Fruit fly (Drosophila melanogaster) whole organism, prepupa: ENCODE data around the gene Nf-YA.

Experiments used
- CG10631 ChIP-seq: fragments of 200-800 bp; sonication (Bioruptor generic); optimal IDR thresholded peaks from 2 replicates; lab custom pipeline; 2016; ENCODE audit warnings: missing biosample characterization, missing genetic modification characterization
- CG10669 ChIP-seq: fragments of 200-800 bp; sonication (Bioruptor generic); optimal IDR thresholded peaks from 3 replicates; lab custom pipeline; 2018; ENCODE audit warnings: missing biosample characterization, mild to moderate bottlenecking, missing genetic modification characterization, moderate library complexity
- CG11294 ChIP-seq: fragments of 200-800 bp; sonication (Bioruptor generic); IDR thresholded peaks from 2 replicates; pipeline ENCODE4 v1.3.6; 2022; ENCODE audit warnings: missing biosample characterization, missing genetic modification characterization
- CG11762 ChIP-seq: fragments of 200-800 bp; sonication (Bioruptor generic); optimal IDR thresholded peaks from 3 replicates; lab custom pipeline; 2016; ENCODE audit warnings: missing biosample characterization, missing genetic modification characterization; ENCODE audit not compliant: insufficient read depth
- CG11902 ChIP-seq: fragments of 200-800 bp; sonication (Bioruptor generic); optimal IDR thresholded peaks from 3 replicates; lab custom pipeline; 2016; ENCODE audit warnings: missing biosample characterization, missing genetic modification characterization
- CG15336 ChIP-seq: fragments of 200-800 bp; sonication (Bioruptor generic); IDR thresholded peaks from 2 replicates; pipeline ENCODE4 v1.3.6; 2022; ENCODE audit warnings: missing biosample characterization, missing genetic modification characterization
- CG1621 ChIP-seq: fragments of 200-800 bp; sonication (Bioruptor generic); optimal IDR thresholded peaks from 3 replicates; lab custom pipeline; 2018; ENCODE audit warnings: missing biosample characterization, mild to moderate bottlenecking, missing genetic modification characterization
- CG16779 ChIP-seq: fragments of 200-800 bp; sonication (Bioruptor generic); optimal IDR thresholded peaks from 3 replicates; lab custom pipeline; 2017; ENCODE audit warnings: missing biosample characterization, mild to moderate bottlenecking, missing genetic modification characterization
- CG3032 ChIP-seq: fragments of 200-800 bp; optimal IDR thresholded peaks from 2 replicates; lab custom pipeline; 2019; ENCODE audit warnings: missing biosample characterization, mild to moderate bottlenecking, missing genetic modification characterization, moderate library complexity
- CG31627 ChIP-seq: fragments of 200-800 bp; sonication (Bioruptor generic); optimal IDR thresholded peaks from 3 replicates; lab custom pipeline; 2016; ENCODE audit warnings: missing biosample characterization, missing genetic modification characterization
- CG32006 ChIP-seq: fragments of 200-800 bp; sonication (Bioruptor generic); optimal IDR thresholded peaks from 3 replicates; lab custom pipeline; 2017; ENCODE audit warnings: missing biosample characterization, mild to moderate bottlenecking, missing genetic modification characterization
- CG3919 ChIP-seq: fragments of 200-800 bp; sonication (Bioruptor generic); optimal IDR thresholded peaks from 3 replicates; lab custom pipeline; 2016; ENCODE audit warnings: missing biosample characterization, missing genetic modification characterization
- CG6163 ChIP-seq: fragments of 200-800 bp; sonication (Bioruptor generic); IDR thresholded peaks from 3 replicates; pipeline ENCODE4 v1.3.6; 2022; ENCODE audit warnings: missing biosample characterization, missing genetic modification characterization
- CG6276 ChIP-seq: fragments of 200-800 bp; sonication (Bioruptor generic); optimal IDR thresholded peaks from 2 replicates; lab custom pipeline; 2017; ENCODE audit warnings: missing biosample characterization, mild to moderate bottlenecking, missing genetic modification characterization
- CG6792 ChIP-seq: fragments of 200-800 bp; sonication (Bioruptor generic); optimal IDR thresholded peaks from 3 replicates; lab custom pipeline; 2016; ENCODE audit warnings: missing biosample characterization, missing genetic modification characterization
- CG6808 ChIP-seq: fragments of 200-800 bp; sonication (Bioruptor generic); optimal IDR thresholded peaks from 3 replicates; lab custom pipeline; 2017; ENCODE audit warnings: missing biosample characterization, missing genetic modification characterization, mild to moderate bottlenecking, moderate library complexity, missing genetic modification reagents
- CG8119 ChIP-seq: fragments of 200-800 bp; sonication (Bioruptor generic); IDR thresholded peaks from 3 replicates; pipeline ENCODE4 v1.3.6; 2022; ENCODE audit warnings: missing biosample characterization, missing genetic modification characterization
- CG8632 ChIP-seq: fragments of 200-800 bp; sonication (Bioruptor generic); optimal IDR thresholded peaks from 3 replicates; lab custom pipeline; 2016; ENCODE audit warnings: missing biosample characterization, missing genetic modification characterization
- Eip75B ChIP-seq: fragments of 200-800 bp; sonication (Bioruptor generic); optimal IDR thresholded peaks from 3 replicates; lab custom pipeline; 2016; ENCODE audit warnings: missing biosample characterization, missing genetic modification characterization
- Eip78C ChIP-seq: fragments of 200-800 bp; sonication (Bioruptor generic); peaks from one replicate; lab custom pipeline; 2016; ENCODE audit warnings: missing biosample characterization, missing genetic modification characterization
- Ets21C ChIP-seq: fragments of 200-800 bp; sonication (Bioruptor generic); optimal IDR thresholded peaks from 3 replicates; lab custom pipeline; 2016; ENCODE audit warnings: missing biosample characterization, missing genetic modification characterization
- Ets96B ChIP-seq: fragments of 200-800 bp; optimal IDR thresholded peaks from 2 replicates; lab custom pipeline; 2019; ENCODE audit warnings: missing biosample characterization, mild to moderate bottlenecking, missing genetic modification characterization, moderate library complexity
- Gug ChIP-seq: fragments of 200-800 bp; sonication (Bioruptor generic); IDR thresholded peaks from 2 replicates; pipeline ENCODE4 v1.3.6; 2022; ENCODE audit warnings: missing biosample characterization, missing genetic modification characterization
- Hr38 ChIP-seq: sonication (Bioruptor generic); optimal IDR thresholded peaks from 2 replicates; lab custom pipeline; 2016; ENCODE audit warnings: missing biosample characterization, missing genetic modification characterization
- Hr39 ChIP-seq: fragments of 200-800 bp; sonication (Bioruptor generic); optimal IDR thresholded peaks from 2 replicates; lab custom pipeline; 2016; ENCODE audit warnings: missing biosample characterization, missing genetic modification characterization
- Hr4 ChIP-seq: fragments of 200-800 bp; sonication (Bioruptor generic); optimal IDR thresholded peaks from 3 replicates; lab custom pipeline; 2016; ENCODE audit warnings: missing biosample characterization, missing genetic modification characterization
- Met ChIP-seq: fragments of 200-800 bp; sonication (Bioruptor generic); optimal IDR thresholded peaks from 3 replicates; lab custom pipeline; 2016; ENCODE audit warnings: missing biosample characterization, missing genetic modification characterization
- OdsH ChIP-seq: fragments of 200-800 bp; sonication (Bioruptor generic); optimal IDR thresholded peaks from 3 replicates; lab custom pipeline; 2016; ENCODE audit warnings: missing biosample characterization, missing genetic modification characterization
- Smox ChIP-seq: fragments of 200-800 bp; sonication (Bioruptor generic); optimal IDR thresholded peaks from 3 replicates; lab custom pipeline; 2016; ENCODE audit warnings: missing biosample characterization, missing genetic modification characterization
- Sox102F ChIP-seq: fragments of 200-800 bp; sonication (Bioruptor generic); optimal IDR thresholded peaks from 2 replicates; lab custom pipeline; 2016; ENCODE audit warnings: missing biosample characterization, mild to moderate bottlenecking, missing genetic modification characterization
- Sox14 ChIP-seq: fragments of 200-800 bp; sonication (Bioruptor generic); optimal IDR thresholded peaks from 3 replicates; lab custom pipeline; 2016; ENCODE audit warnings: missing biosample characterization, missing genetic modification characterization
- achi ChIP-seq: fragments of 200-800 bp; sonication (Bioruptor generic); optimal IDR thresholded peaks from 3 replicates; lab custom pipeline; 2016; ENCODE audit warnings: missing biosample characterization, missing genetic modification characterization
- acj6 ChIP-seq: fragments of 200-800 bp; sonication (Bioruptor generic); optimal IDR thresholded peaks from 3 replicates; lab custom pipeline; 2016; ENCODE audit warnings: missing biosample characterization, missing genetic modification characterization
- cyc ChIP-seq: fragments of 200-800 bp; sonication (Bioruptor generic); optimal IDR thresholded peaks from 3 replicates; lab custom pipeline; 2016; ENCODE audit warnings: missing biosample characterization, missing genetic modification characterization
- dac ChIP-seq: fragments of 200-800 bp; sonication (Bioruptor generic); optimal IDR thresholded peaks from 2 replicates; lab custom pipeline; 2017; ENCODE audit warnings: missing biosample characterization, mild to moderate bottlenecking, missing genetic modification characterization
- eg ChIP-seq: fragments of 200-800 bp; sonication (Bioruptor generic); IDR thresholded peaks from 3 replicates; pipeline ENCODE4 v1.3.6; 2022; ENCODE audit warnings: missing biosample characterization, missing genetic modification characterization
- esn ChIP-seq: fragments of 200-800 bp; sonication (Bioruptor generic); optimal IDR thresholded peaks from 2 replicates; lab custom pipeline; 2016; ENCODE audit warnings: missing biosample characterization, mild to moderate bottlenecking, missing genetic modification characterization, moderate library complexity
- fd85E ChIP-seq: fragments of 200-800 bp; sonication (Bioruptor generic); optimal IDR thresholded peaks from 3 replicates; lab custom pipeline; 2016; ENCODE audit warnings: missing biosample characterization, missing genetic modification characterization
- lz ChIP-seq: fragments of 200-800 bp; sonication (Bioruptor generic); optimal IDR thresholded peaks from 3 replicates; lab custom pipeline; 2016; ENCODE audit warnings: missing biosample characterization, missing genetic modification characterization
- net ChIP-seq: fragments of 200-800 bp; sonication (Bioruptor generic); optimal IDR thresholded peaks from 3 replicates; lab custom pipeline; 2016; ENCODE audit warnings: missing biosample characterization, missing genetic modification characterization
- salr ChIP-seq, 2 experiments: fragments of 200-800 bp; sonication (Bioruptor generic); optimal IDR thresholded peaks; 3 replicates each; lab custom pipeline; 2016 to 2018; ENCODE audit warnings: missing biosample characterization in 2 of 2, missing genetic modification characterization in 2 of 2, mild to moderate bottlenecking in 1 of 2
- spab ChIP-seq: fragments of 200-800 bp; sonication (Bioruptor generic); optimal IDR thresholded peaks from 2 replicates; lab custom pipeline; 2017; ENCODE audit warnings: missing biosample characterization, mild to moderate bottlenecking, missing genetic modification characterization, missing genetic modification reagents
- ss ChIP-seq, 2 experiments: fragments of 200-800 bp; sonication (Bioruptor generic); optimal IDR thresholded peaks; 2 replicates in 1 of 2; 3 replicates in 1 of 2; lab custom pipeline; 2017 to 2018; ENCODE audit warnings: mild to moderate bottlenecking in 2 of 2, missing biosample characterization in 2 of 2, missing genetic modification characterization in 2 of 2, moderate library complexity in 1 of 2
- svp ChIP-seq: fragments of 200-800 bp; sonication (Bioruptor generic); peaks from one replicate; lab custom pipeline; 2016; ENCODE audit warnings: missing biosample characterization, missing genetic modification characterization
- topi ChIP-seq: fragments of 200-800 bp; sonication (Bioruptor generic); optimal IDR thresholded peaks from 3 replicates; lab custom pipeline; 2016; ENCODE audit warnings: missing biosample characterization, missing genetic modification characterization
- vri ChIP-seq: fragments of 200-800 bp; sonication (Bioruptor generic); optimal IDR thresholded peaks from 3 replicates; lab custom pipeline; 2016; ENCODE audit warnings: missing biosample characterization, mild to moderate bottlenecking, missing genetic modification characterization

Nf-YA gene

dm6 chr3L:9461670-9462246 lies 19.7 kb upstream of the Nf-YA start (continued):
- TF ChIP-seq Hr39 (GFP tag; lab: Kevin White, UChicago) (peak; percentile 50), CG8632 (GFP tag; lab: Kevin White, UChicago) (no peak), vri (GFP tag; lab: Kevin White, UChicago) (no peak), lz (GFP tag; lab: Kevin White, UChicago) (no peak), Ets21C (no peak), CG3032 (tag; lab: Kevin White, UChicago) (no peak), net (GFP tag; lab: Kevin White, UChicago) (no peak), cyc (no peak), CG6808 (GFP tag; lab: Kevin White, UChicago) (no peak), achi (GFP tag; lab: Kevin White, UChicago) (no peak), Sox102F (GFP tag; lab: Kevin White, UChicago) (no peak), CG31627 (GFP tag; lab: Kevin White, UChicago) (peak; percentile 7)

- TF ChIP-seq CG10631 (GFP tag; lab: Kevin White, UChicago) (peak; percentile 75), CG1621 (tag; lab: Kevin White, UChicago) (peak; percentile 37), Met (GFP tag; lab: Kevin White, UChicago) (peak; percentile 81), lz (GFP tag; lab: Kevin White, UChicago) (peak; percentile 74), svp (GFP tag; lab: Kevin White, UChicago) (peak; percentile 90), CG15336 (GFP tag; lab: Robert Waterston, UW) (peak; percentile 63), CG11294 (GFP tag; lab: Robert Waterston, UW) (peak; percentile 52; the same call in 1 of the 2 replicates), spab (GFP tag; lab: Kevin White, UChicago) (peak; percentile 9), Hr39 (GFP tag; lab: Kevin White, UChicago) (peak; percentile 72), CG6163 (GFP tag; lab: Robert Waterston, UW) (peak; percentile 77), CG16779 (tag; lab: Kevin White, UChicago) (peak; percentile 12), acj6 (GFP tag; lab: Kevin White, UChicago) (peak; percentile 77), Hr38 (GFP tag; lab: Kevin White, UChicago) (no peak), Sox14 (GFP tag; lab: Kevin White, UChicago) (peak; percentile 86), topi (peak; percentile 73), CG32006 (GFP tag; lab: Kevin White, UChicago) (peak; percentile 70), dac (peak; percentile 55), Eip78C (peak; percentile 92), ss (GFP tag; optimal IDR thresholded peaks at IDR 0.05; lab: Kevin White, UChicago) (peak; percentile 38 to 67), eg (peak; percentile 75), OdsH (peak; percentile 68), salr (GFP tag; optimal IDR thresholded peaks at IDR 0.05; lab: Kevin White, UChicago) (peak; percentile 14 to 36), CG31627 (GFP tag; lab: Kevin White, UChicago) (peak; percentile 77), CG11902 (GFP tag; lab: Kevin White, UChicago) (peak; percentile 21), Smox (GFP tag; lab: Kevin White, UChicago) (peak; percentile 78), achi (GFP tag; lab: Kevin White, UChicago) (peak; percentile 71), CG10669 (GFP tag; lab: Kevin White, UChicago) (peak; percentile 28), vri (GFP tag; lab: Kevin White, UChicago) (peak; percentile 54), CG8632 (GFP tag; lab: Kevin White, UChicago) (peak; percentile 65), CG3919 (GFP tag; lab: Kevin White, UChicago) (peak; percentile 76), Sox102F (GFP tag; lab: Kevin White, UChicago) (peak; percentile 62), Hr4 (GFP tag; lab: Kevin White, UChicago) (peak; percentile 82), Eip75B (peak; percentile 70), Gug (GFP tag; lab: Robert Waterston, UW) (peak; percentile 55), CG6276 (GFP tag; lab: Kevin White, UChicago) (peak; percentile 79), CG6792 (GFP tag; lab: Kevin White, UChicago) (peak; percentile 49), CG8119 (GFP tag; lab: Robert Waterston, UW) (peak; percentile 72), CG6808 (GFP tag; lab: Kevin White, UChicago) (peak; percentile 41), fd85E (GFP tag; lab: Kevin White, UChicago) (peak; percentile 5), Ets21C (peak; percentile 46), CG11762 (GFP tag; lab: Kevin White, UChicago) (peak; percentile 20), cyc (peak; percentile 69), net (GFP tag; lab: Kevin White, UChicago) (peak; percentile 68), Ets96B (tag; lab: Kevin White, UChicago) (peak; percentile 68), esn (GFP tag; lab: Kevin White, UChicago) (peak; percentile 82)
Measured at dm6 chr3L:9460775-9461491, 18.9 kb upstream of the Nf-YA start, which contains the start of the genes CG3434 and CG44838. CG3434 (minus strand) TSS chr3L:9460799. CG44838 (plus strand) TSS chr3L:9461050.
